Fruit fly (Drosophila melanogaster) whole organism, pupa: ENCODE data around the gene CG11699.

Source experiments
- CG10348 ChIP-seq: fragments of 200-800 bp; sonication (Bioruptor generic); IDR thresholded peaks from 2 replicates; pipeline ENCODE4 v1.3.6; 2022; ENCODE audit warnings: missing biosample characterization, missing genetic modification characterization
- CG12605 ChIP-seq: fragments of 200-800 bp; sonication (Bioruptor generic); IDR thresholded peaks from 2 replicates; pipeline ENCODE4 v1.3.6; 2022; ENCODE audit warnings: missing biosample characterization, missing genetic modification characterization
- CG13204 ChIP-seq: fragments of 200-800 bp; sonication (Bioruptor generic); optimal IDR thresholded peaks from 2 replicates; lab custom pipeline; 2018; ENCODE audit warnings: missing biosample characterization, mild to moderate bottlenecking, missing genetic modification characterization, moderate library complexity
- CG14655 ChIP-seq: fragments of 200-800 bp; sonication (Bioruptor generic); optimal IDR thresholded peaks from 3 replicates; lab custom pipeline; 2017; ENCODE audit warnings: mild to moderate bottlenecking, missing biosample characterization, missing genetic modification reagents, missing genetic modification characterization
- CG15710 ChIP-seq: fragments of 200-800 bp; sonication (Bioruptor generic); optimal IDR thresholded peaks from 2 replicates; lab custom pipeline; 2018; ENCODE audit warnings: missing biosample characterization, mild to moderate bottlenecking, missing genetic modification characterization, moderate library complexity
- CG17806 ChIP-seq: fragments of 200-800 bp; sonication (Bioruptor generic); optimal IDR thresholded peaks from 2 replicates; lab custom pipeline; 2018; ENCODE audit warnings: missing biosample characterization, mild to moderate bottlenecking, missing genetic modification characterization, moderate library complexity
- CG32121 ChIP-seq: fragments of 200-800 bp; sonication (Bioruptor generic); IDR thresholded peaks from 2 replicates; pipeline ENCODE4 v1.3.6; 2022; ENCODE audit warnings: missing biosample characterization, missing genetic modification characterization
- CG34367 ChIP-seq: fragments of 200-800 bp; sonication (Bioruptor generic); optimal IDR thresholded peaks from 2 replicates; lab custom pipeline; 2018; ENCODE audit warnings: missing biosample characterization, mild to moderate bottlenecking, missing genetic modification characterization
- CG4496 ChIP-seq: fragments of 200-800 bp; sonication (Bioruptor generic); IDR thresholded peaks from 3 replicates; pipeline ENCODE4 v1.3.6; 2022; ENCODE audit warnings: missing biosample characterization, missing genetic modification characterization
- CG8159 ChIP-seq: fragments of 200-800 bp; sonication (Bioruptor generic); optimal IDR thresholded peaks from 3 replicates; lab custom pipeline; 2018; ENCODE audit warnings: missing biosample characterization, mild to moderate bottlenecking, missing genetic modification characterization, moderate library complexity
- CG8301 ChIP-seq: fragments of 200-800 bp; sonication (Bioruptor generic); optimal IDR thresholded peaks from 2 replicates; lab custom pipeline; 2018; ENCODE audit warnings: missing biosample characterization, mild to moderate bottlenecking, missing genetic modification characterization
- CG9948 ChIP-seq: fragments of 200-800 bp; sonication (Bioruptor generic); optimal IDR thresholded peaks from 2 replicates; lab custom pipeline; 2018; ENCODE audit warnings: missing biosample characterization, mild to moderate bottlenecking, missing genetic modification characterization, moderate library complexity
- D1 ChIP-seq: fragments of 200-800 bp; sonication (Bioruptor generic); optimal IDR thresholded peaks from 2 replicates; lab custom pipeline; 2018; ENCODE audit warnings: missing biosample characterization, mild to moderate bottlenecking, missing genetic modification characterization, moderate library complexity
- EcR ChIP-seq: fragments of 200-800 bp; sonication (Bioruptor generic); optimal IDR thresholded peaks from 3 replicates; lab custom pipeline; 2019; ENCODE audit warnings: missing biosample characterization, missing genetic modification characterization, mild to moderate bottlenecking, moderate library complexity, missing genetic modification reagents
- Ets98B ChIP-seq: fragments of 200-800 bp; sonication (Bioruptor generic); IDR thresholded peaks from 2 replicates; pipeline ENCODE4 v1.3.6; 2022; ENCODE audit warnings: missing biosample characterization, missing genetic modification characterization
- Pif1A ChIP-seq: fragments of 200-800 bp; sonication (Bioruptor generic); optimal IDR thresholded peaks from 3 replicates; lab custom pipeline; 2016; ENCODE audit warnings: missing biosample characterization, missing genetic modification characterization
- Pif1B ChIP-seq: fragments of 200-800 bp; sonication (Bioruptor generic); optimal IDR thresholded peaks from 3 replicates; lab custom pipeline; 2016; ENCODE audit warnings: missing biosample characterization, missing genetic modification characterization
- Snoo ChIP-seq: fragments of 200-800 bp; sonication (Bioruptor generic); optimal IDR thresholded peaks from 3 replicates; lab custom pipeline; 2017; ENCODE audit warnings: missing biosample characterization, mild to moderate bottlenecking, missing genetic modification characterization, inconsistent platforms
- fd96Ca ChIP-seq: fragments of 200-800 bp; sonication (Bioruptor generic); IDR thresholded peaks from 3 replicates; pipeline ENCODE4 v1.3.6; 2022; ENCODE audit warnings: missing biosample characterization, missing genetic modification characterization
- gl ChIP-seq: fragments of 200-800 bp; sonication (Bioruptor generic); optimal IDR thresholded peaks from 2 replicates; lab custom pipeline; 2018; ENCODE audit warnings: missing biosample characterization, mild to moderate bottlenecking, missing genetic modification characterization
- rn ChIP-seq: fragments of 200-800 bp; sonication (Bioruptor generic); IDR thresholded peaks from 2 replicates; pipeline ENCODE4 v1.3.6; 2022; ENCODE audit warnings: missing biosample characterization, missing genetic modification characterization

The CG11699 gene

DNA sequence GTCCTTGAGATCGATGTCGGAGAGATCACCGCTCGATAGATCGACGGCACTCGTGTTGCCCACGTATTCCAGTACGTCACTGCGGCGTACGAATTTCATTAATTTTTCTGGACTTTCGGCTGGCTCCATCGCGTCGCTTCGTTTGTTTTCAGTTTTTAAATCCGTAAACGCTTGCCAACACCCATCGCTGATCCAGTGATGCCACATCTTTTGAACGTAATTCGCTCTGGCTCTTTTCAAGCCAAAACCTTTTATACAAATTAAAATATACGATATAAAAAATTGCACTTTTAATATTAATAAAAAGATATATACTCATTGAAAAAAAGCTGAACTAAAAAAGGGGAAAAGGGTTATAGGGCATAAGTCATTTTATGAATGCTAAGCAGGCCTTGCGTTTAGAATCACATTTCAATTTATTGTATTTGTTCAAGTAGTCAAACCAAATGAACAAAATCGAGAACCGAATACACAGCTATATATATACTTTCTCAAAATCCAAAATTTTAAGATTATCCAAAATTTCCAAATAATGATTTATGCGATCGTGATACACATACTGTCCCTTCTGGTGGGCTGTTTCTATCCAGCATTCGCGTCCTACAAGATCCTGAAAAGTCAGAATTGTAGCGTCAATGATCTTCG, 2.0 kb downstream of the CG11699 start, which contains the start of the genes Kmn1 and Reepl1:
Gene Kmn1 (minus strand): TSS at position 173 of the 645 bp plus-strand sequence.
Gene Reepl1 (plus strand): TSS at position 438 of the 645 bp plus-strand sequence.
- TF ChIP-seq EcR: no peak
- TF ChIP-seq CG14655 (GFP tag; lab: Kevin White, UChicago): no peak
- no peak for TF ChIP-seq Snoo (tag; lab: Kevin White, UChicago)
- TF ChIP-seq CG4496: no peak
- no peak for TF ChIP-seq CG9948 (tag; lab: Kevin White, UChicago)
- TF ChIP-seq CG10348 (GFP tag; lab: Robert Waterston, UW): no peak
- no peak for TF ChIP-seq fd96Ca
- no peak for TF ChIP-seq CG8159 (tag; lab: Kevin White, UChicago)
- TF ChIP-seq CG8301 (tag; lab: Kevin White, UChicago): no peak
- TF ChIP-seq CG32121 (GFP tag; lab: Robert Waterston, UW): no peak
- no peak for TF ChIP-seq Pif1A (GFP tag; lab: Kevin White, UChicago)
- no peak for TF ChIP-seq CG12605
- no peak for TF ChIP-seq CG34367 (tag; lab: Kevin White, UChicago)
- no peak for TF ChIP-seq Ets98B (GFP tag; lab: Robert Waterston, UW)
- TF ChIP-seq rn: no peak
- no peak for TF ChIP-seq D1
- TF ChIP-seq CG17806 (tag; lab: Kevin White, UChicago): no peak

DNA sequence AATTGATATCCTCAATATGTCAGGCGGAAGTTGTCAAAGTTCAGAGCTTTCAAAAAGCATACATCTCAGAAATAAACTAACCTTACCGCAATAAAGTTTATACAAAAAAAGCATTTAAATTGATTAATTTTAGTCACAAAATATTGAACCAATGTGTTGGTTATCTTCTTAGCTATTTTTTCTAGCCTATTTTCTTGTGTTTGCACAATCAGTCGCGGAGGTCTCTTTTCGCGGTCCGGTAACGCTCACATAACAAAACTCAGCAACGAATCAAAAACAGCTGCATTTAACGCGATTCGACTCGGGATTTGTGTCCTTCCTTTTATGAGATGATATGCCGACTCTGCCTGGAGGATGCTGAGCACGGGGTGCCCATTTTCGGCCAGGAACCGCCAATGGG, 3.1 kb downstream of the CG11699 start, which contains the start of gene CG11696:
Gene CG11696 (plus strand): TSS at position 203 of the 400 bp plus-strand sequence.
- TF ChIP-seq CG10348 (GFP tag; lab: Robert Waterston, UW) (no peak), CG12605 (no peak), CG9948 (tag; lab: Kevin White, UChicago) (no peak), CG32121 (GFP tag; lab: Robert Waterston, UW) (no peak), CG15710 (no peak), CG14655 (GFP tag; lab: Kevin White, UChicago) (no peak), CG17806 (tag; lab: Kevin White, UChicago) (no peak), Ets98B (GFP tag; lab: Robert Waterston, UW) (no peak)

DNA sequence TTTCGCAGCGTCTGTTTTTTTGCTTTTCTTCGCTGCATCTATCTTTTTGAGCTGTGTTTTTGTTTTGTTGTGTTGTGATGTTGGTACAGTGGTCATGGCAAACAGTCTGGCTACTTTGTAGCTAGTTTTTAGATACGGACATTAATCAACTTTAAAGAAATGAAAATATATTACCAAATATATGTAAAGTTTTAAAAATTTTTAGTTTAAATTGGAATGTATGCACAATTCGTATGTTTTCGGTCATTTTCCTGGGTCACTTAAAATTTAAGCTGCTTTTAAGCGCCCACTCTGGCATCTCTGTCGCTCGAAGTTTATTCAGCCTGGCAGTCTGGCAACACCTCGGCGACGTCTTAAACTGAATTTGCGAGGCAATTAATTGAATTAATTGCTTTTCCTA, 6.1 kb downstream of the CG11699 start, which contains the start of gene CG11695:
Gene CG11695 (plus strand): TSS at position 344 of the 400 bp plus-strand sequence.
- TF ChIP-seq Pif1B (no peak), EcR (peak; percentile 2), CG12605 (peak; percentile 27; the same call in 1 of the 2 replicates), CG17806 (tag; lab: Kevin White, UChicago) (peak; percentile 49), CG15710 (peak; percentile 78), Snoo (tag; lab: Kevin White, UChicago) (peak; percentile 59), CG34367 (tag; lab: Kevin White, UChicago) (peak; percentile 58), D1 (no peak), CG8301 (tag; lab: Kevin White, UChicago) (peak; percentile 58), CG13204 (no peak), gl (tag; lab: Kevin White, UChicago) (peak; percentile 55), CG9948 (tag; lab: Kevin White, UChicago) (peak; percentile 51), CG4496 (peak; percentile 77; the same call in 2 of the 3 replicates), Ets98B (GFP tag; lab: Robert Waterston, UW) (peak; percentile 49), fd96Ca (peak; percentile 47; the same call in 1 of the 3 replicates), CG8159 (tag; lab: Kevin White, UChicago) (peak; percentile 74), CG14655 (GFP tag; lab: Kevin White, UChicago) (no peak), CG10348 (GFP tag; lab: Robert Waterston, UW) (0 out of 2 replicates have a peak, but pooled peaks have one; percentile 23), Pif1A (GFP tag; lab: Kevin White, UChicago) (no peak), CG32121 (GFP tag; lab: Robert Waterston, UW) (peak; percentile 41; the same call in 1 of the 2 replicates), rn (0 out of 2 replicates have a peak, but pooled peaks have one; percentile 9)

DNA sequence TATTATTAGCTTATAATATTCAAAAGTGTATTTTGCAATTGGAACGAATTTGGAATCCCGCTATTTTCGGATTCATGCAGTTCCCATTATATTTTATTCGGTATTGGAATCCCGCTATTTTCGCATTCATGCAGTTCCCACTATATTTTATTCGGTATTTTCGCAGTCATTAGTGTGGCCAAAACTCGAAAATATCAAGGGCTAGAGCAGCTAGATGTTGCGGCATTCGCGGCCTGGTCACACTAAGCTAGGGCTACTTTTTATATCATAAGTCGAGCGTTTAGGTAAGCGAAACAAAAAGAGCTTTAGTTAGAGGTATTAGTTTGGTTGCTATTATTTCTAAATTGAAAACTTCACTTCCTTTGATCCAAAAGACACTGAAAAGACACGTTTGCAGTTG, 8.4 kb downstream of the CG11699 start:
- TF ChIP-seq CG8301 (tag; lab: Kevin White, UChicago) (no peak), Pif1B (no peak), CG13204 (no peak), rn (no peak), CG10348 (GFP tag; lab: Robert Waterston, UW) (no peak), CG15710 (no peak), Pif1A (GFP tag; lab: Kevin White, UChicago) (no peak), CG17806 (tag; lab: Kevin White, UChicago) (no peak), D1 (no peak), CG4496 (no peak), CG12605 (no peak), CG34367 (tag; lab: Kevin White, UChicago) (no peak), gl (tag; lab: Kevin White, UChicago) (no peak), CG14655 (GFP tag; lab: Kevin White, UChicago) (no peak), CG9948 (tag; lab: Kevin White, UChicago) (no peak), Ets98B (GFP tag; lab: Robert Waterston, UW) (no peak), EcR (no peak), CG32121 (GFP tag; lab: Robert Waterston, UW) (no peak)

DNA sequence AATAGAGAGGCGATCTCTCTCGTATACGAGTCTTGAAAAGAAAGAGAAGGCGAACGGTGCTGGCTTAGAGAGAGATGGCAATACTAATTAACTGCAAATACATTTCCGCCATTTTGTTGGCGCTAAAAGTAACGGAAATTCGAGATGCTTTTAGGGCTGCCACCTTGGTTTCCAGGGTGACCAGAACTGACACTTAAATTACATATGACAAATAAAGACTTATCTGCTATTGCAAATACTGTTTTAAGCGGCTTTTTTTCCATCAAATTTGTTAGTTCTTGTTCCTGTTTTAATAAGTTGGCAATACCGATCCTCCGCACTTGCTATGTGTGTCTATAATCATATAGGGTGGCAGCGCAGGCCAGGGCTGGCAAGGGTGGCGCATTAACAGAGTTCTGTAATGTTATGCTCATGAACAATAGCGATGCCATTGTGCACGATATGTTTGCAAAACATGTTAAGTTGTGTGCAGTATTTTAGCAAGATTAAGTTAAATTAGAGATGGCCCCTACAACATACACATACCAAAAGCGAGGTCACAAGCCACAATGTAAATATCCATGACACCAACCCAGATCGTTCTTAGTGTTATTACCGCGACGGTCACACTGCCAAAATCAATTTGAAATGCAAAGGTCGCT, 9.9 kb downstream of the CG11699 start, which contains the start of gene nod:
Gene nod (plus strand): TSS at position 573 of the 641 bp plus-strand sequence.
- TF ChIP-seq CG10348 (GFP tag; lab: Robert Waterston, UW) (no peak), CG34367 (tag; lab: Kevin White, UChicago) (peak; percentile 2), Snoo (tag; lab: Kevin White, UChicago) (peak; percentile 31), CG17806 (tag; lab: Kevin White, UChicago) (peak; percentile 35), CG15710 (peak; percentile 9), gl (tag; lab: Kevin White, UChicago) (no peak), EcR (no peak), fd96Ca (0 out of 3 replicates have a peak, but pooled peaks have one; percentile 55), D1 (no peak), Ets98B (GFP tag; lab: Robert Waterston, UW) (no peak; the same call in 1 of the 2 replicates), CG9948 (tag; lab: Kevin White, UChicago) (peak; percentile 27), CG32121 (GFP tag; lab: Robert Waterston, UW) (peak; percentile 47; the same call in 1 of the 2 replicates), CG8301 (tag; lab: Kevin White, UChicago) (peak; percentile 4), CG12605 (0 out of 2 replicates have a peak, but pooled peaks have one; percentile 21), CG4496 (0 out of 3 replicates have a peak, but pooled peaks have one; percentile 45), CG14655 (GFP tag; lab: Kevin White, UChicago) (no peak), Pif1B (no peak), Pif1A (GFP tag; lab: Kevin White, UChicago) (no peak), rn (no peak), CG13204 (no peak), CG8159 (tag; lab: Kevin White, UChicago) (peak; percentile 35)
